Worm (Caenorhabditis elegans) whole organism, L1 larva: Measurements from ENCODE around the gene T20B12.5.

Experiments used
- C04F5.9 ChIP-seq: sonication (generic microtip); optimal IDR thresholded peaks from 2 replicates; lab custom pipeline; 2016; ENCODE audit warnings: missing genetic modification characterization, missing compliant biosample characterization
- C34B4.2 ChIP-seq: sonication (generic microtip); optimal IDR thresholded peaks from 2 replicates; lab custom pipeline; 2017; ENCODE audit warnings: mild to moderate bottlenecking, missing genetic modification characterization, missing compliant biosample characterization
- F16B12.6 ChIP-seq: fragments of 150-350 bp; optimal IDR thresholded peaks from 2 replicates; lab custom pipeline; 2014; ENCODE audit warnings: missing biosample characterization, missing genetic modification characterization
- alr-1 ChIP-seq: fragments of 200-800 bp; sonication (Bioruptor generic); optimal IDR thresholded peaks from 2 replicates; lab custom pipeline; 2018; ENCODE audit warnings: borderline replicate concordance, mild to moderate bottlenecking, missing genetic modification characterization, missing compliant biosample characterization
- ceh-8 ChIP-seq: fragments of 200-800 bp; sonication (Bioruptor generic); optimal IDR thresholded peaks from 2 replicates; lab custom pipeline; 2018; ENCODE audit warnings: mild to moderate bottlenecking, missing genetic modification characterization, moderate library complexity, missing compliant biosample characterization
- ceh-88 ChIP-seq: fragments of 200-800 bp; sonication (Bioruptor generic); IDR thresholded peaks from 2 replicates; pipeline ENCODE4 v1.3.6; 2022; ENCODE audit warnings: missing genetic modification characterization, missing compliant biosample characterization
- ceh-90 ChIP-seq: sonication (generic microtip); optimal IDR thresholded peaks from 2 replicates; lab custom pipeline; 2016; ENCODE audit warnings: missing genetic modification characterization, missing compliant biosample characterization
- dsc-1 ChIP-seq: sonication (generic microtip); optimal IDR thresholded peaks from 2 replicates; lab custom pipeline; 2016; ENCODE audit warnings: mild to moderate bottlenecking, missing genetic modification characterization, missing compliant biosample characterization
- egl-13 ChIP-seq: sonication (generic microtip); optimal IDR thresholded peaks from 2 replicates; lab custom pipeline; 2016; ENCODE audit warnings: missing genotype, missing genetic modification reagents, missing genetic modification characterization, missing compliant biosample characterization
- elt-3 ChIP-seq, 6 experiments: fragments of 150-350 bp in 1 of 6; sonication (generic microtip); optimal IDR thresholded peaks; 2 replicates each; lab custom pipeline; 2017 to 2018; ENCODE audit warnings: missing biosample characterization in 6 of 6, missing genetic modification characterization in 6 of 6, inconsistent platforms in 1 of 6
- ets-5 ChIP-seq: fragments of 200-800 bp; sonication (Bioruptor generic); IDR thresholded peaks from 2 replicates; pipeline ENCODE4 v1.3.6; 2022; ENCODE audit warnings: missing genetic modification characterization, missing compliant biosample characterization
- fkh-10 ChIP-seq: sonication (generic microtip); optimal IDR thresholded peaks from 2 replicates; lab custom pipeline; 2017; ENCODE audit warnings: missing biosample characterization, missing genetic modification reagents, missing genetic modification characterization
- fkh-8 ChIP-seq: sonication (generic microtip); optimal IDR thresholded peaks from 2 replicates; lab custom pipeline; 2016; ENCODE audit warnings: mild to moderate bottlenecking, missing genetic modification characterization, missing compliant biosample characterization
- fos-1 ChIP-seq: fragments of 150-350 bp; optimal IDR thresholded peaks from 2 replicates; lab custom pipeline; 2014; ENCODE audit warnings: missing biosample characterization, missing genetic modification characterization
- grh-1 ChIP-seq: fragments of 200-800 bp; sonication (Bioruptor generic); IDR thresholded peaks from 2 replicates; pipeline ENCODE4 v1.3.6; 2022; ENCODE audit warnings: missing genetic modification reagents, missing genetic modification characterization, missing compliant biosample characterization
- hlh-17 ChIP-seq: fragments of 200-800 bp; sonication (Bioruptor generic); optimal IDR thresholded peaks from 2 replicates; lab custom pipeline; 2018; ENCODE audit warnings: missing genetic modification characterization, mild to moderate bottlenecking, missing compliant biosample characterization, moderate library complexity, borderline replicate concordance
- hlh-4 ChIP-seq: sonication (generic microtip); optimal IDR thresholded peaks from 2 replicates; lab custom pipeline; 2016; ENCODE audit warnings: mild to moderate bottlenecking, missing genetic modification characterization, missing compliant biosample characterization
- irx-1 ChIP-seq: sonication (generic microtip); optimal IDR thresholded peaks from 2 replicates; lab custom pipeline; 2016; ENCODE audit warnings: missing genetic modification characterization, missing compliant biosample characterization
- isw-1 ChIP-seq: fragments of 200-800 bp; sonication (Bioruptor generic); IDR thresholded peaks from 2 replicates; pipeline ENCODE4 v1.3.6; 2022; ENCODE audit warnings: missing genetic modification characterization, missing compliant biosample characterization
- jun-1 ChIP-seq: fragments of 150-350 bp; optimal IDR thresholded peaks from 2 replicates; lab custom pipeline; 2014; ENCODE audit warnings: missing biosample characterization, missing genetic modification reagents, missing genetic modification characterization
- lin-13 ChIP-seq: fragments of 150-350 bp; optimal IDR thresholded peaks from 2 replicates; lab custom pipeline; 2014; ENCODE audit warnings: missing biosample characterization, missing genetic modification reagents, missing genetic modification characterization
- lin-35 ChIP-seq, 2 experiments: fragments of 150-350 bp; optimal IDR thresholded peaks; 2 replicates each; lab custom pipeline; 2014; ENCODE audit warnings: missing biosample characterization in 2 of 2, missing genetic modification characterization in 2 of 2, missing genetic modification reagents in 2 of 2
- mab-9 ChIP-seq: fragments of 200-800 bp; sonication (Bioruptor generic); IDR thresholded peaks from 2 replicates; pipeline ENCODE4 v1.3.6; 2022; ENCODE audit warnings: missing genetic modification reagents, missing genetic modification characterization, missing compliant biosample characterization
- mdl-1 ChIP-seq, 2 experiments: fragments of 150-350 bp; optimal IDR thresholded peaks; 2 replicates each; lab custom pipeline; 2014 to 2017; ENCODE audit warnings: missing biosample characterization in 2 of 2, missing genetic modification characterization in 2 of 2, inconsistent platforms in 1 of 2
- mef-2 ChIP-seq: fragments of 150-350 bp; optimal IDR thresholded peaks from 2 replicates; lab custom pipeline; 2014; ENCODE audit warnings: missing biosample characterization, missing genetic modification characterization
- mep-1 ChIP-seq: fragments of 150-350 bp; optimal IDR thresholded peaks from 2 replicates; lab custom pipeline; 2014; ENCODE audit warnings: missing biosample characterization, missing genetic modification characterization
- nhr-12 ChIP-seq: sonication (generic microtip); optimal IDR thresholded peaks from 2 replicates; lab custom pipeline; 2017; ENCODE audit warnings: missing biosample characterization, missing genetic modification characterization
- nhr-19 ChIP-seq: fragments of 200-800 bp; sonication (Bioruptor generic); conservative IDR thresholded peaks from 2 replicates; pipeline ENCODE4 v1.3.6; 2022; ENCODE audit warnings: missing genetic modification characterization, missing compliant biosample characterization
- nhr-20 ChIP-seq: sonication (generic microtip); optimal IDR thresholded peaks from 2 replicates; lab custom pipeline; 2016; ENCODE audit warnings: mild to moderate bottlenecking, missing genetic modification characterization, missing compliant biosample characterization
- nhr-237 ChIP-seq: fragments of 150-350 bp; optimal IDR thresholded peaks from 2 replicates; lab custom pipeline; 2014; ENCODE audit warnings: missing biosample characterization, missing genetic modification characterization
- nhr-71 ChIP-seq: sonication (generic microtip); optimal IDR thresholded peaks from 2 replicates; lab custom pipeline; 2016; ENCODE audit warnings: mild to moderate bottlenecking, missing genetic modification characterization, moderate library complexity, missing compliant biosample characterization
- nhr-76 ChIP-seq: sonication (generic microtip); optimal IDR thresholded peaks from 2 replicates; lab custom pipeline; 2017; ENCODE audit warnings: missing biosample characterization, missing genetic modification characterization
- nhr-77 ChIP-seq: fragments of 150-350 bp; optimal IDR thresholded peaks from 2 replicates; lab custom pipeline; 2014; ENCODE audit warnings: missing biosample characterization, missing genetic modification characterization
- nhr-85 ChIP-seq: sonication (generic microtip); peaks from one replicate; lab custom pipeline; 2016; ENCODE audit warnings: missing genetic modification characterization, inconsistent platforms, missing compliant biosample characterization
- pag-3 ChIP-seq: sonication (generic microtip); optimal IDR thresholded peaks from 2 replicates; lab custom pipeline; 2017; ENCODE audit warnings: missing genetic modification characterization, mild to moderate bottlenecking, missing compliant biosample characterization, antibody characterized with exemption, borderline replicate concordance; ENCODE audit not compliant: insufficient read depth
- pqm-1 ChIP-seq: sonication (generic microtip); optimal IDR thresholded peaks from 3 replicates; lab custom pipeline; 2017; ENCODE audit warnings: missing biosample characterization, missing genetic modification characterization
- snu-23 ChIP-seq: sonication (generic microtip); optimal IDR thresholded peaks from 2 replicates; lab custom pipeline; 2016; ENCODE audit warnings: missing genetic modification characterization, missing compliant biosample characterization
- sox-4 ChIP-seq: sonication (generic microtip); optimal IDR thresholded peaks from 2 replicates; lab custom pipeline; 2016; ENCODE audit warnings: missing genetic modification characterization, missing compliant biosample characterization
- sptf-1 ChIP-seq: fragments of 150-350 bp; optimal IDR thresholded peaks from 2 replicates; lab custom pipeline; 2014; ENCODE audit warnings: missing biosample characterization, missing genetic modification characterization
- swsn-7 ChIP-seq: sonication (generic microtip); optimal IDR thresholded peaks from 2 replicates; lab custom pipeline; 2016; ENCODE audit warnings: missing genetic modification characterization, missing compliant biosample characterization
- tbx-2 ChIP-seq: sonication (generic microtip); optimal IDR thresholded peaks from 2 replicates; lab custom pipeline; 2016; ENCODE audit warnings: missing genetic modification characterization, missing compliant biosample characterization
- tlp-1 ChIP-seq: fragments of 150-350 bp; optimal IDR thresholded peaks from 2 replicates; lab custom pipeline; 2014; ENCODE audit warnings: missing biosample characterization, missing genetic modification characterization
- unc-30 ChIP-seq: sonication (generic microtip); optimal IDR thresholded peaks from 2 replicates; lab custom pipeline; 2017; ENCODE audit warnings: missing biosample characterization, missing genetic modification characterization
- unc-98 ChIP-seq: fragments of 200-800 bp; sonication (Bioruptor generic); IDR thresholded peaks from 2 replicates; pipeline ENCODE4 v1.3.6; 2022; ENCODE audit warnings: missing genetic modification characterization, missing compliant biosample characterization
- xbp-1 ChIP-seq: sonication (generic microtip); optimal IDR thresholded peaks from 2 replicates; lab custom pipeline; 2016; ENCODE audit warnings: missing genetic modification characterization, missing compliant biosample characterization
- zip-4 ChIP-seq: fragments of 200-800 bp; sonication (Bioruptor generic); optimal IDR thresholded peaks from 2 replicates; lab custom pipeline; 2018; ENCODE audit warnings: mild to moderate bottlenecking, missing genetic modification characterization, moderate library complexity, missing compliant biosample characterization
- ztf-11 ChIP-seq, 2 experiments: sonication (generic microtip); optimal IDR thresholded peaks; 2 replicates each; lab custom pipeline; 2016 to 2017; ENCODE audit warnings: missing genetic modification characterization in 2 of 2, missing biosample characterization in 1 of 2, missing compliant biosample characterization in 1 of 2
- ztf-4 ChIP-seq: fragments of 150-350 bp; optimal IDR thresholded peaks from 2 replicates; lab custom pipeline; 2014; ENCODE audit warnings: missing biosample characterization, missing genetic modification characterization

The T20B12.5 gene

ce11 chrIII:7375434-7375833 is 8.5 kb upstream of the T20B12.5 start (continued):
- no peak for TF ChIP-seq irx-1 (tag; lab: Kevin White, UChicago)
- TF ChIP-seq nhr-85 (tag; lab: Kevin White, UChicago): no peak
- no peak for TF ChIP-seq tlp-1 (tag; lab: Kevin White, UChicago)
- no peak for TF ChIP-seq ceh-8 (GFP tag; lab: Kevin White, UChicago)
- TF ChIP-seq lin-13 (GFP tag; lab: Kevin White, UChicago): no peak
- peak in 1 of 2 experiments; percentile 37 for TF ChIP-seq mdl-1 (tag; optimal IDR thresholded peaks at IDR 0.05; lab: Kevin White, UChicago)
- TF ChIP-seq C04F5.9 (tag; lab: Kevin White, UChicago): no peak
- TF ChIP-seq zip-4 (GFP tag; lab: Kevin White, UChicago): no peak
- TF ChIP-seq alr-1 (tag; lab: Kevin White, UChicago): no peak
- TF ChIP-seq mep-1 (tag; lab: Kevin White, UChicago): no peak
- no peak for TF ChIP-seq ets-5
- TF ChIP-seq F16B12.6 (tag; lab: Kevin White, UChicago): no peak
- no peak for TF ChIP-seq isw-1 (GFP tag; lab: Robert Waterston, UW)
- peak; percentile 48 for TF ChIP-seq snu-23 (GFP tag; lab: Kevin White, UChicago)
- TF ChIP-seq grh-1 (GFP tag; lab: Robert Waterston, UW): 0 out of 2 replicates have a peak, but pooled peaks have one; percentile 9
- no peak for TF ChIP-seq sox-4 (tag; lab: Kevin White, UChicago)
- TF ChIP-seq mef-2 (tag; lab: Kevin White, UChicago): no peak
- TF ChIP-seq egl-13: no peak
- TF ChIP-seq nhr-77 (tag; lab: Kevin White, UChicago): no peak
- no peak for TF ChIP-seq pag-3 (tag; lab: Kevin White, UChicago)
- TF ChIP-seq nhr-20 (tag; lab: Kevin White, UChicago): peak; percentile 47
- peak in 1 of 2 experiments; percentile 58 for TF ChIP-seq lin-35 (GFP tag; optimal IDR thresholded peaks at IDR 0.05; lab: Kevin White, UChicago)
- TF ChIP-seq nhr-76 (tag; lab: Kevin White, UChicago): no peak
- TF ChIP-seq nhr-19 (GFP tag; lab: Robert Waterston, UW): peak; percentile 27; the same call in 1 of the 2 replicates

ce11 chrIII:7374681-7375271 is 7.9 kb upstream of the T20B12.5 start, which contains the start of gene mml-1:
mml-1 (minus strand) TSS chrIII:7374731.
- TF ChIP-seq fos-1: no peak
- TF ChIP-seq jun-1 (tag; lab: Kevin White, UChicago): no peak
- no peak for TF ChIP-seq nhr-12
- no peak for TF ChIP-seq ceh-90 (tag; lab: Kevin White, UChicago)
- TF ChIP-seq nhr-237 (tag; lab: Kevin White, UChicago): no peak
- TF ChIP-seq hlh-4 (tag; lab: Kevin White, UChicago): no peak
- no peak for TF ChIP-seq C04F5.9 (tag; lab: Kevin White, UChicago)
- no peak for TF ChIP-seq hlh-17
- TF ChIP-seq fkh-8 (tag; lab: Kevin White, UChicago): no peak
- no peak for TF ChIP-seq egl-13
- TF ChIP-seq xbp-1 (tag; lab: Kevin White, UChicago): no peak
- TF ChIP-seq C34B4.2 (tag; lab: Kevin White, UChicago): no peak
- TF ChIP-seq ceh-88: no peak
- TF ChIP-seq nhr-85 (tag; lab: Kevin White, UChicago): no peak
- TF ChIP-seq dsc-1 (tag; lab: Kevin White, UChicago): no peak
- TF ChIP-seq ztf-11 (tag; optimal IDR thresholded peaks at IDR 0.05; lab: Kevin White, UChicago): no peak
- TF ChIP-seq swsn-7 (tag; lab: Kevin White, UChicago): no peak
- no peak for TF ChIP-seq alr-1 (tag; lab: Kevin White, UChicago)
- TF ChIP-seq isw-1 (GFP tag; lab: Robert Waterston, UW): no peak
- TF ChIP-seq unc-98 (GFP tag; lab: Robert Waterston, UW): no peak
- no peak for TF ChIP-seq tlp-1 (tag; lab: Kevin White, UChicago)
- peak; percentile 8 to 42 for TF ChIP-seq lin-35 (GFP tag; optimal IDR thresholded peaks at IDR 0.05; lab: Kevin White, UChicago)
- no peak for TF ChIP-seq unc-30 (tag; lab: Kevin White, UChicago)
- TF ChIP-seq nhr-76 (tag; lab: Kevin White, UChicago): no peak
- no peak for TF ChIP-seq sox-4 (tag; lab: Kevin White, UChicago)
- TF ChIP-seq ztf-4 (tag; lab: Kevin White, UChicago): no peak
- peak; percentile 14 for TF ChIP-seq lin-13 (GFP tag; lab: Kevin White, UChicago)
- no peak for TF ChIP-seq tbx-2 (tag; lab: Kevin White, UChicago)
- TF ChIP-seq mdl-1 (tag; optimal IDR thresholded peaks at IDR 0.05; lab: Kevin White, UChicago): peak in 1 of 2 experiments; percentile 21
- TF ChIP-seq pqm-1 (tag; lab: Kevin White, UChicago): no peak
- no peak for TF ChIP-seq ceh-8 (GFP tag; lab: Kevin White, UChicago)
- TF ChIP-seq sptf-1 (tag; lab: Kevin White, UChicago): no peak
- no peak for TF ChIP-seq ets-5
- peak; percentile 22 for TF ChIP-seq snu-23 (GFP tag; lab: Kevin White, UChicago)
- no peak for TF ChIP-seq mab-9 (GFP tag; lab: Robert Waterston, UW)
- TF ChIP-seq elt-3 (tag; optimal IDR thresholded peaks at IDR 0.05; lab: Kevin White, UChicago): no peak
- 0 out of 2 replicates have a peak, but pooled peaks have one; percentile 17 for TF ChIP-seq grh-1 (GFP tag; lab: Robert Waterston, UW)
- no peak for TF ChIP-seq fkh-10 (GFP tag; lab: Kevin White, UChicago)
- TF ChIP-seq nhr-71 (tag; lab: Kevin White, UChicago): peak; percentile 39
